Fruit fly (Drosophila melanogaster) whole organism, embryonic: ENCODE data around the gene LpR1.

Experiments used
- ATbp ChIP-seq: fragments of 200-800 bp; sonication (Bioruptor generic); optimal IDR thresholded peaks from 2 replicates; lab custom pipeline; 2017; ENCODE audit warnings: missing biosample characterization, mild to moderate bottlenecking, missing genetic modification characterization, missing genetic modification reagents
- Aef1 ChIP-seq: fragments of 200-800 bp; sonication (Bioruptor generic); IDR thresholded peaks from 3 replicates; pipeline ENCODE4 v1.3.6; 2022; ENCODE audit warnings: missing biosample characterization, missing genetic modification characterization
- Antp ChIP-seq: fragments of 200-800 bp; sonication (Bioruptor generic); optimal IDR thresholded peaks from 3 replicates; lab custom pipeline; 2016; ENCODE audit warnings: missing biosample characterization, missing genetic modification characterization
- CG10543 ChIP-seq: fragments of 200-800 bp; sonication (Bioruptor generic); optimal IDR thresholded peaks from 3 replicates; lab custom pipeline; 2017; ENCODE audit warnings: missing biosample characterization, mild to moderate bottlenecking, missing genetic modification characterization, moderate library complexity
- CG10565 ChIP-seq: fragments of 200-800 bp; sonication (Bioruptor generic); optimal IDR thresholded peaks from 3 replicates; lab custom pipeline; 2016; ENCODE audit warnings: missing biosample characterization, mild to moderate bottlenecking, missing genetic modification characterization
- CG12155 ChIP-seq: fragments of 200-800 bp; sonication (Bioruptor generic); optimal IDR thresholded peaks from 3 replicates; lab custom pipeline; 2016; ENCODE audit warnings: missing biosample characterization, missing genetic modification characterization
- CG12236 ChIP-seq: fragments of 200-800 bp; sonication (Bioruptor generic); optimal IDR thresholded peaks from 2 replicates; lab custom pipeline; 2016; ENCODE audit warnings: missing biosample characterization, missing genetic modification characterization
- CG12659 ChIP-seq: fragments of 200-800 bp; sonication (Bioruptor generic); optimal IDR thresholded peaks from 3 replicates; lab custom pipeline; 2017; ENCODE audit warnings: mild to moderate bottlenecking, missing biosample characterization, missing genetic modification reagents, missing genetic modification characterization
- CG16779 ChIP-seq: fragments of 200-800 bp; sonication (Bioruptor generic); IDR thresholded peaks from 2 replicates; pipeline ENCODE4 v1.3.6; 2022; ENCODE audit warnings: missing biosample characterization, missing genetic modification characterization
- CG16815 ChIP-seq: fragments of 200-800 bp; sonication (Bioruptor generic); optimal IDR thresholded peaks from 3 replicates; lab custom pipeline; 2017; ENCODE audit warnings: missing biosample characterization, mild to moderate bottlenecking, missing genetic modification characterization
- CG17385 ChIP-seq: fragments of 200-800 bp; sonication (Bioruptor generic); optimal IDR thresholded peaks from 3 replicates; lab custom pipeline; 2018; ENCODE audit warnings: missing biosample characterization, mild to moderate bottlenecking, missing genetic modification characterization
- CG34422 ChIP-seq: fragments of 200-800 bp; sonication (Bioruptor generic); IDR thresholded peaks from 3 replicates; pipeline ENCODE4 v1.3.6; 2022; ENCODE audit warnings: missing biosample characterization, missing genetic modification characterization
- CG3838 ChIP-seq: fragments of 200-800 bp; sonication (Bioruptor generic); optimal IDR thresholded peaks from 3 replicates; lab custom pipeline; 2016; ENCODE audit warnings: missing biosample characterization, missing genetic modification characterization
- CG43689 ChIP-seq: fragments of 200-800 bp; sonication (Bioruptor generic); IDR thresholded peaks from 2 replicates; pipeline ENCODE4 v1.3.6; 2022; ENCODE audit warnings: missing biosample characterization, missing genetic modification characterization
- CG4820 ChIP-seq: fragments of 200-800 bp; sonication (Bioruptor generic); optimal IDR thresholded peaks from 3 replicates; lab custom pipeline; 2016; ENCODE audit warnings: missing biosample characterization, missing genetic modification characterization
- CG6254 ChIP-seq: fragments of 200-800 bp; sonication (Bioruptor generic); optimal IDR thresholded peaks from 3 replicates; lab custom pipeline; 2017; ENCODE audit warnings: mild to moderate bottlenecking, missing biosample characterization, missing genetic modification reagents, missing genetic modification characterization
- CG6683 ChIP-seq: fragments of 200-800 bp; sonication (Bioruptor generic); optimal IDR thresholded peaks from 2 replicates; lab custom pipeline; 2017; ENCODE audit warnings: missing biosample characterization, mild to moderate bottlenecking, missing genetic modification characterization, missing genetic modification reagents
- CG7839 ChIP-seq: fragments of 200-800 bp; sonication (Bioruptor generic); optimal IDR thresholded peaks from 3 replicates; lab custom pipeline; 2018; ENCODE audit warnings: missing biosample characterization, mild to moderate bottlenecking, missing genetic modification characterization, moderate library complexity
- CG8089 ChIP-seq: fragments of 200-800 bp; sonication (Bioruptor generic); optimal IDR thresholded peaks from 3 replicates; lab custom pipeline; 2016; ENCODE audit warnings: missing biosample characterization, missing genetic modification characterization
- CG9215 ChIP-seq: fragments of 200-800 bp; sonication (Bioruptor generic); IDR thresholded peaks from 2 replicates; pipeline ENCODE4 v1.3.6; 2022; ENCODE audit warnings: missing biosample characterization, missing genetic modification characterization
- CTCF ChIP-seq: fragments of 200-800 bp; sonication (Bioruptor generic); optimal IDR thresholded peaks from 2 replicates; lab custom pipeline; 2017; ENCODE audit warnings: missing biosample characterization, mild to moderate bottlenecking, missing genetic modification characterization, moderate library complexity
- Dad ChIP-seq: fragments of 200-800 bp; sonication (Bioruptor generic); optimal IDR thresholded peaks from 3 replicates; lab custom pipeline; 2016; ENCODE audit warnings: missing biosample characterization, missing genetic modification characterization
- Dbx ChIP-seq: fragments of 200-800 bp; sonication (Bioruptor generic); IDR thresholded peaks from 3 replicates; pipeline ENCODE4 v1.3.6; 2022; ENCODE audit warnings: missing biosample characterization, missing genetic modification characterization
- Doc2 ChIP-seq: fragments of 200-800 bp; sonication (Bioruptor generic); IDR thresholded peaks from 2 replicates; pipeline ENCODE4 v1.3.6; 2022; ENCODE audit warnings: missing biosample characterization, missing genetic modification characterization
- Fer2 ChIP-seq: fragments of 200-800 bp; sonication (Bioruptor generic); optimal IDR thresholded peaks from 2 replicates; lab custom pipeline; 2018; ENCODE audit warnings: missing biosample characterization, mild to moderate bottlenecking, missing genetic modification characterization, moderate library complexity
- Gsc ChIP-seq: fragments of 200-800 bp; sonication (Bioruptor generic); IDR thresholded peaks from 2 replicates; pipeline ENCODE4 v1.3.6; 2022; ENCODE audit warnings: missing biosample characterization, missing genetic modification characterization
- Lhr ChIP-seq: fragments of 200-800 bp; sonication (Bioruptor generic); optimal IDR thresholded peaks from 3 replicates; lab custom pipeline; 2017; ENCODE audit warnings: mild to moderate bottlenecking, missing biosample characterization, missing genetic modification reagents, missing genetic modification characterization
- Nf-YA ChIP-seq: fragments of 200-800 bp; sonication (Bioruptor generic); IDR thresholded peaks from 2 replicates; pipeline ENCODE4 v1.3.6; 2022; ENCODE audit warnings: missing biosample characterization, missing genetic modification characterization
- Pdp1 ChIP-seq, 2 experiments: fragments of 200-800 bp; sonication (Bioruptor generic); optimal IDR thresholded peaks; 3 replicates each; lab custom pipeline; 2016; ENCODE audit warnings: missing biosample characterization in 2 of 2, missing genetic modification characterization in 2 of 2, mild to moderate bottlenecking in 1 of 2, moderate library complexity in 1 of 2
- Ravus ChIP-seq: fragments of 200-800 bp; sonication (Bioruptor generic); IDR thresholded peaks from 2 replicates; pipeline ENCODE4 v1.3.6; 2022; ENCODE audit warnings: missing biosample characterization, missing genetic modification characterization
- Scr ChIP-seq: fragments of 200-800 bp; sonication (Bioruptor generic); IDR thresholded peaks from 2 replicates; pipeline ENCODE4 v1.3.6; 2022; ENCODE audit warnings: missing biosample characterization, missing genetic modification characterization; ENCODE audit not compliant: partially characterized antibody
- Six4 ChIP-seq: fragments of 200-800 bp; sonication (Bioruptor generic); optimal IDR thresholded peaks from 2 replicates; lab custom pipeline; 2016; ENCODE audit warnings: missing biosample characterization, missing genetic modification characterization
- ab ChIP-seq: fragments of 200-800 bp; sonication (Bioruptor generic); optimal IDR thresholded peaks from 2 replicates; lab custom pipeline; 2016; ENCODE audit warnings: missing biosample characterization, missing genetic modification characterization
- ac ChIP-seq: fragments of 200-800 bp; sonication (Bioruptor generic); optimal IDR thresholded peaks from 3 replicates; lab custom pipeline; 2017; ENCODE audit warnings: missing biosample characterization, mild to moderate bottlenecking, missing genetic modification characterization
- amos ChIP-seq: fragments of 200-800 bp; sonication (Bioruptor generic); IDR thresholded peaks from 2 replicates; pipeline ENCODE4 v1.3.6; 2022; ENCODE audit warnings: missing biosample characterization, missing genetic modification characterization; ENCODE audit not compliant: partially characterized antibody
- caup ChIP-seq: fragments of 200-800 bp; sonication (Bioruptor generic); optimal IDR thresholded peaks from 3 replicates; lab custom pipeline; 2017; ENCODE audit warnings: missing biosample characterization, mild to moderate bottlenecking, missing genetic modification characterization, moderate library complexity; ENCODE audit not compliant: severe bottlenecking
- corto ChIP-seq: fragments of 200-800 bp; sonication (Bioruptor generic); optimal IDR thresholded peaks from 2 replicates; lab custom pipeline; 2016; ENCODE audit warnings: missing biosample characterization, mild to moderate bottlenecking, missing genetic modification characterization, moderate library complexity
- exex ChIP-seq: fragments of 200-800 bp; sonication (Bioruptor generic); optimal IDR thresholded peaks from 4 replicates; lab custom pipeline; 2018; ENCODE audit warnings: missing biosample characterization, mild to moderate bottlenecking, missing genetic modification characterization, moderate library complexity
- fd96Cb ChIP-seq: fragments of 200-800 bp; sonication (Bioruptor generic); optimal IDR thresholded peaks from 2 replicates; lab custom pipeline; 2018; ENCODE audit warnings: missing biosample characterization, mild to moderate bottlenecking, missing genetic modification characterization, moderate library complexity
- gce ChIP-seq: fragments of 200-800 bp; sonication (Bioruptor generic); IDR thresholded peaks from 3 replicates; pipeline ENCODE4 v1.3.6; 2022; ENCODE audit warnings: missing biosample characterization, missing genetic modification characterization
- gro ChIP-seq: fragments of 200-800 bp; sonication (Bioruptor generic); optimal IDR thresholded peaks from 2 replicates; lab custom pipeline; 2016; ENCODE audit warnings: missing biosample characterization, missing genetic modification characterization
- insv ChIP-seq, 2 experiments: fragments of 200-800 bp; sonication (Bioruptor generic); optimal IDR thresholded peaks; 3 replicates each; lab custom pipeline; 2016 to 2018; ENCODE audit warnings: missing biosample characterization in 2 of 2, missing genetic modification characterization in 2 of 2
- nerfin-1 ChIP-seq: fragments of 200-800 bp; sonication (Bioruptor generic); optimal IDR thresholded peaks from 3 replicates; lab custom pipeline; 2019; ENCODE audit warnings: missing biosample characterization, mild to moderate bottlenecking, missing genetic modification characterization, moderate library complexity
- pnt ChIP-seq: fragments of 200-800 bp; sonication (Bioruptor generic); optimal IDR thresholded peaks from 3 replicates; lab custom pipeline; 2016; ENCODE audit warnings: missing biosample characterization, missing genetic modification characterization
- pzg ChIP-seq: fragments of 200-800 bp; sonication (Bioruptor generic); optimal IDR thresholded peaks from 3 replicates; lab custom pipeline; 2018; ENCODE audit warnings: missing biosample characterization, mild to moderate bottlenecking, missing genetic modification characterization, moderate library complexity
- ro ChIP-seq: fragments of 200-800 bp; sonication (Bioruptor generic); IDR thresholded peaks from 2 replicates; pipeline ENCODE4 v1.3.6; 2022; ENCODE audit warnings: missing biosample characterization, missing genetic modification characterization
- row ChIP-seq: fragments of 200-800 bp; sonication (Bioruptor generic); IDR thresholded peaks from 3 replicates; pipeline ENCODE4 v1.3.6; 2022; ENCODE audit warnings: missing biosample characterization, missing genetic modification characterization
- sd ChIP-seq: fragments of 200-800 bp; sonication (Bioruptor generic); optimal IDR thresholded peaks from 3 replicates; lab custom pipeline; 2018; ENCODE audit warnings: missing biosample characterization, mild to moderate bottlenecking, missing genetic modification characterization, moderate library complexity
- slbo ChIP-seq: fragments of 200-800 bp; sonication (Bioruptor generic); IDR thresholded peaks from 2 replicates; pipeline ENCODE4 v1.3.6; 2022; ENCODE audit warnings: missing biosample characterization, missing genetic modification characterization
- usp ChIP-seq: fragments of >200 bp; optimal IDR thresholded peaks from 2 replicates; lab custom pipeline; 2017; ENCODE audit warnings: missing biosample characterization, missing genetic modification characterization

LpR1 gene

dm6 chr3R:25737735-25738371 is 25.1 kb downstream of the LpR1 start (continued):
- peak; percentile 97 for TF ChIP-seq fd96Cb
- no peak for TF ChIP-seq Scr (GFP tag; lab: Robert Waterston, UW)
- peak; percentile 86 for TF ChIP-seq Nf-YA (GFP tag; lab: Robert Waterston, UW)
- no peak for TF ChIP-seq ac
- TF ChIP-seq row (GFP tag; lab: Robert Waterston, UW): peak; percentile 86
- peak; percentile 62 for TF ChIP-seq CG9215 (GFP tag; lab: Robert Waterston, UW)
- peak; percentile 92 to 96 for TF ChIP-seq Pdp1 (GFP tag; optimal IDR thresholded peaks at IDR 0.05; lab: Kevin White, UChicago)
- peak; percentile 95 for TF ChIP-seq CG4820 (GFP tag; lab: Kevin White, UChicago)
- peak; percentile 37; the same call in 1 of the 2 replicates for TF ChIP-seq CG43689 (GFP tag; lab: Robert Waterston, UW)
- peak; percentile 86 for TF ChIP-seq Aef1
- peak; percentile 93 for TF ChIP-seq slbo (GFP tag; lab: Robert Waterston, UW)
- peak; percentile 97 for TF ChIP-seq corto
- TF ChIP-seq CG16815 (GFP tag; lab: Kevin White, UChicago): peak; percentile 73
- peak; percentile 93 for TF ChIP-seq CG6254
- TF ChIP-seq CG12659 (GFP tag; lab: Kevin White, UChicago): peak; percentile 87
- TF ChIP-seq CG17385 (GFP tag; lab: Kevin White, UChicago): peak; percentile 89
- TF ChIP-seq pnt (GFP tag; lab: Kevin White, UChicago): peak; percentile 97
- peak; percentile 97 for TF ChIP-seq Antp (GFP tag; lab: Kevin White, UChicago)
- TF ChIP-seq gce (GFP tag; lab: Robert Waterston, UW): peak; percentile 91
- TF ChIP-seq Lhr (GFP tag; lab: Kevin White, UChicago): peak; percentile 85
- no peak for TF ChIP-seq usp
- TF ChIP-seq Gsc (GFP tag; lab: Robert Waterston, UW): peak; percentile 87
- peak; percentile 25 for TF ChIP-seq exex (tag; lab: Kevin White, UChicago)
- TF ChIP-seq Dad (GFP tag; lab: Kevin White, UChicago): peak; percentile 93
- TF ChIP-seq Dbx (GFP tag; lab: Robert Waterston, UW): peak; percentile 83
- peak; percentile 89 for TF ChIP-seq nerfin-1 (tag; lab: Kevin White, UChicago)
- TF ChIP-seq Ravus (GFP tag; lab: Robert Waterston, UW): peak; percentile 73
- no peak for TF ChIP-seq CG10543 (GFP tag; lab: Kevin White, UChicago)
- TF ChIP-seq gro (GFP tag; lab: Kevin White, UChicago): peak; percentile 89
- TF ChIP-seq CG12155 (GFP tag; lab: Kevin White, UChicago): peak; percentile 85
- peak; percentile 2 to 12 for TF ChIP-seq insv (GFP tag; optimal IDR thresholded peaks at IDR 0.05; lab: Kevin White, UChicago)
- TF ChIP-seq CG12236: peak; percentile 85
- TF ChIP-seq ab (GFP tag; lab: Kevin White, UChicago): peak; percentile 88
- peak; percentile 93 for TF ChIP-seq Six4 (GFP tag; lab: Kevin White, UChicago)
- peak; percentile 78 for TF ChIP-seq CG10565 (GFP tag; lab: Kevin White, UChicago)
- TF ChIP-seq CTCF (GFP tag; lab: Kevin White, UChicago): peak; percentile 59
- TF ChIP-seq CG7839 (tag; lab: Kevin White, UChicago): peak; percentile 95
- peak; percentile 81 for TF ChIP-seq caup (GFP tag; lab: Kevin White, UChicago)
- TF ChIP-seq CG16779 (GFP tag; lab: Robert Waterston, UW): peak; percentile 75
- no peak for TF ChIP-seq amos
- peak; percentile 76 for TF ChIP-seq sd (tag; lab: Kevin White, UChicago)
- peak; percentile 44 for TF ChIP-seq Fer2
- peak; percentile 81 for TF ChIP-seq ro (GFP tag; lab: Robert Waterston, UW)
- no peak for TF ChIP-seq pzg (GFP tag; lab: Kevin White, UChicago)
- TF ChIP-seq CG3838 (GFP tag; lab: Kevin White, UChicago): peak; percentile 75
- peak; percentile 96 for TF ChIP-seq CG34422
- TF ChIP-seq CG6683 (GFP tag; lab: Kevin White, UChicago): no peak
- peak; percentile 93 for TF ChIP-seq CG8089 (GFP tag; lab: Kevin White, UChicago)
- TF ChIP-seq Doc2: peak; percentile 38; the same call in 1 of the 2 replicates
- peak; percentile 95 for TF ChIP-seq ATbp
